Fruit fly (Drosophila melanogaster) whole organism, embryonic: ENCODE data around the gene CG2076.

Experiments
- Ada2b ChIP-seq: fragments of 200-800 bp; sonication (Bioruptor generic); IDR thresholded peaks from 2 replicates; pipeline ENCODE4 v1.3.6; 2022; ENCODE audit warnings: missing biosample characterization, missing genetic modification characterization
- Aef1 ChIP-seq: fragments of 200-800 bp; sonication (Bioruptor generic); IDR thresholded peaks from 3 replicates; pipeline ENCODE4 v1.3.6; 2022; ENCODE audit warnings: missing biosample characterization, missing genetic modification characterization
- Antp ChIP-seq: fragments of 200-800 bp; sonication (Bioruptor generic); optimal IDR thresholded peaks from 3 replicates; lab custom pipeline; 2016; ENCODE audit warnings: missing biosample characterization, missing genetic modification characterization
- Atf6 ChIP-seq: fragments of 200-800 bp; sonication (Bioruptor generic); IDR thresholded peaks from 2 replicates; pipeline ENCODE4 v1.3.6; 2022; ENCODE audit warnings: missing biosample characterization, missing genetic modification characterization
- CG10959 ChIP-seq: fragments of 200-800 bp; sonication (Bioruptor generic); IDR thresholded peaks from 2 replicates; pipeline ENCODE4 v1.3.6; 2022; ENCODE audit warnings: missing biosample characterization, missing genetic modification characterization
- CG15696 ChIP-seq: fragments of 200-800 bp; sonication (Bioruptor generic); optimal IDR thresholded peaks from 2 replicates; lab custom pipeline; 2019; ENCODE audit warnings: missing biosample characterization, mild to moderate bottlenecking, missing genetic modification characterization, moderate library complexity
- CG16863 ChIP-seq: fragments of 200-800 bp; sonication (Bioruptor generic); optimal IDR thresholded peaks from 3 replicates; lab custom pipeline; 2016; ENCODE audit warnings: missing biosample characterization, missing genetic modification characterization
- CG18599 ChIP-seq: fragments of 200-800 bp; sonication (Bioruptor generic); optimal IDR thresholded peaks from 3 replicates; lab custom pipeline; 2017; ENCODE audit warnings: missing biosample characterization, missing genetic modification characterization, mild to moderate bottlenecking, moderate library complexity, missing genetic modification reagents
- CG31365 ChIP-seq: fragments of 200-800 bp; sonication (Bioruptor generic); optimal IDR thresholded peaks from 2 replicates; lab custom pipeline; 2018; ENCODE audit warnings: missing biosample characterization, mild to moderate bottlenecking, missing genetic modification characterization
- CG32772 ChIP-seq: fragments of 200-800 bp; sonication (Bioruptor generic); IDR thresholded peaks from 2 replicates; pipeline ENCODE4 v1.3.6; 2022; ENCODE audit warnings: missing biosample characterization, missing genetic modification characterization
- CG4617 ChIP-seq: fragments of 200-800 bp; sonication (Bioruptor generic); optimal IDR thresholded peaks from 3 replicates; lab custom pipeline; 2016; ENCODE audit warnings: missing biosample characterization, missing genetic modification characterization, borderline replicate concordance
- CG4730 ChIP-seq: fragments of 200-800 bp; sonication (Bioruptor generic); IDR thresholded peaks from 2 replicates; pipeline ENCODE4 v1.3.6; 2022; ENCODE audit warnings: missing biosample characterization, missing genetic modification characterization
- CG6175 ChIP-seq: fragments of 200-800 bp; sonication (Bioruptor generic); IDR thresholded peaks from 3 replicates; pipeline ENCODE4 v1.3.6; 2022; ENCODE audit warnings: missing biosample characterization, missing genetic modification characterization
- Dfd ChIP-seq, 2 experiments: fragments of >200 bp; optimal IDR thresholded peaks; 2 replicates each; lab custom pipeline; 2017; ENCODE audit warnings: missing biosample characterization in 2 of 2, missing genetic modification characterization in 2 of 2
- Fer3 ChIP-seq: fragments of 200-800 bp; sonication (Bioruptor generic); optimal IDR thresholded peaks from 2 replicates; lab custom pipeline; 2018; ENCODE audit warnings: missing biosample characterization, mild to moderate bottlenecking, missing genetic modification characterization, moderate library complexity
- H2.0 ChIP-seq: fragments of 200-800 bp; sonication (Bioruptor generic); IDR thresholded peaks from 2 replicates; pipeline ENCODE4 v1.3.6; 2022; ENCODE audit warnings: missing biosample characterization, missing genetic modification characterization
- HmgZ ChIP-seq: fragments of 200-800 bp; sonication (Bioruptor generic); optimal IDR thresholded peaks from 2 replicates; lab custom pipeline; 2018; ENCODE audit warnings: missing biosample characterization, mild to moderate bottlenecking, missing genetic modification characterization
- Hr39 ChIP-seq: fragments of >200 bp; optimal IDR thresholded peaks from 2 replicates; lab custom pipeline; 2017
- MBD-R2 ChIP-seq: fragments of 200-800 bp; sonication (Bioruptor generic); IDR thresholded peaks from 2 replicates; pipeline ENCODE4 v1.3.6; 2022; ENCODE audit warnings: missing biosample characterization, missing genetic modification characterization
- Med ChIP-seq: fragments of 200-800 bp; sonication (Bioruptor generic); peaks from one replicate; lab custom pipeline; 2016; ENCODE audit warnings: missing biosample characterization, missing genetic modification characterization, mild to moderate bottlenecking, inconsistent platforms, moderate library complexity
- Mrtf ChIP-seq: fragments of 200-800 bp; sonication (Bioruptor generic); IDR thresholded peaks from 3 replicates; pipeline ENCODE4 v1.3.6; 2022; ENCODE audit warnings: missing biosample characterization, missing genetic modification characterization
- Myb ChIP-seq: fragments of 200-800 bp; sonication (Bioruptor generic); optimal IDR thresholded peaks from 2 replicates; lab custom pipeline; 2016; ENCODE audit warnings: missing biosample characterization, missing genetic modification characterization
- NC2α ChIP-seq: fragments of 200-800 bp; sonication (Bioruptor generic); optimal IDR thresholded peaks from 2 replicates; lab custom pipeline; 2016; ENCODE audit warnings: missing biosample characterization, missing genetic modification characterization
- Neu2 ChIP-seq: fragments of 200-800 bp; sonication (Bioruptor generic); optimal IDR thresholded peaks from 3 replicates; lab custom pipeline; 2016; ENCODE audit warnings: missing biosample characterization, missing genetic modification characterization, borderline replicate concordance
- Oli ChIP-seq: fragments of 200-800 bp; sonication (Bioruptor generic); optimal IDR thresholded peaks from 2 replicates; lab custom pipeline; 2018; ENCODE audit warnings: missing biosample characterization, mild to moderate bottlenecking, missing genetic modification characterization, moderate library complexity
- Ptx1 ChIP-seq: fragments of 200-800 bp; sonication (Bioruptor generic); IDR thresholded peaks from 2 replicates; pipeline ENCODE4 v1.3.6; 2022; ENCODE audit warnings: missing biosample characterization, missing genetic modification characterization
- Scr ChIP-seq: fragments of 200-800 bp; sonication (Bioruptor generic); IDR thresholded peaks from 2 replicates; pipeline ENCODE4 v1.3.6; 2022; ENCODE audit warnings: missing biosample characterization, missing genetic modification characterization; ENCODE audit not compliant: partially characterized antibody
- Sin3A ChIP-seq: fragments of >200 bp; optimal IDR thresholded peaks from 2 replicates; lab custom pipeline; 2018
- Sry-δ ChIP-seq: fragments of 200-800 bp; sonication (Bioruptor generic); optimal IDR thresholded peaks from 2 replicates; lab custom pipeline; 2016; ENCODE audit warnings: missing biosample characterization, missing genetic modification characterization
- Tbp ChIP-seq: fragments of >200 bp; optimal IDR thresholded peaks from 2 replicates; lab custom pipeline; 2018; ENCODE audit warnings: missing biosample characterization, missing genetic modification characterization
- YL-1 ChIP-seq: fragments of 200-800 bp; sonication (Bioruptor generic); optimal IDR thresholded peaks from 3 replicates; lab custom pipeline; 2017; ENCODE audit warnings: missing biosample characterization, mild to moderate bottlenecking, missing genetic modification characterization
- amos ChIP-seq: fragments of 200-800 bp; sonication (Bioruptor generic); IDR thresholded peaks from 2 replicates; pipeline ENCODE4 v1.3.6; 2022; ENCODE audit warnings: missing biosample characterization, missing genetic modification characterization; ENCODE audit not compliant: partially characterized antibody
- ara ChIP-seq: fragments of 200-800 bp; sonication (Bioruptor generic); IDR thresholded peaks from 2 replicates; pipeline ENCODE4 v1.3.6; 2022; ENCODE audit warnings: missing biosample characterization, missing genetic modification characterization
- btn ChIP-seq: fragments of 200-800 bp; sonication (Bioruptor generic); optimal IDR thresholded peaks from 2 replicates; lab custom pipeline; 2016; ENCODE audit warnings: missing biosample characterization, missing genetic modification characterization
- crol ChIP-seq: fragments of 200-800 bp; sonication (Bioruptor generic); IDR thresholded peaks from 2 replicates; pipeline ENCODE4 v1.3.6; 2022; ENCODE audit warnings: missing biosample characterization, missing genetic modification characterization
- dpn ChIP-seq, 2 experiments: fragments of 200-800 bp; sonication (Bioruptor generic); optimal IDR thresholded peaks; 3 replicates each; lab custom pipeline; 2016; ENCODE audit warnings: missing biosample characterization in 2 of 2, missing genetic modification characterization in 2 of 2
- dysf ChIP-seq: fragments of 200-800 bp; sonication (Bioruptor generic); IDR thresholded peaks from 3 replicates; pipeline ENCODE4 v1.3.6; 2022; ENCODE audit warnings: missing biosample characterization, missing genetic modification characterization
- gsb ChIP-seq: fragments of 200-800 bp; sonication (Bioruptor generic); IDR thresholded peaks from 2 replicates; pipeline ENCODE4 v1.3.6; 2022; ENCODE audit warnings: missing biosample characterization, missing genetic modification characterization
- ind ChIP-seq: fragments of 200-800 bp; sonication (Bioruptor generic); optimal IDR thresholded peaks from 3 replicates; lab custom pipeline; 2016; ENCODE audit warnings: missing biosample characterization, missing genetic modification characterization
- jumu ChIP-seq: fragments of 200-800 bp; sonication (Bioruptor generic); optimal IDR thresholded peaks from 3 replicates; lab custom pipeline; 2016; ENCODE audit warnings: missing biosample characterization, missing genetic modification characterization
- nerfin-1 ChIP-seq: fragments of 200-800 bp; sonication (Bioruptor generic); optimal IDR thresholded peaks from 3 replicates; lab custom pipeline; 2019; ENCODE audit warnings: missing biosample characterization, mild to moderate bottlenecking, missing genetic modification characterization, moderate library complexity
- nmo ChIP-seq: fragments of 200-800 bp; sonication (Bioruptor generic); optimal IDR thresholded peaks from 2 replicates; lab custom pipeline; 2018; ENCODE audit warnings: missing biosample characterization, mild to moderate bottlenecking, missing genetic modification characterization, moderate library complexity
- repo ChIP-seq: fragments of 200-800 bp; sonication (Bioruptor generic); optimal IDR thresholded peaks from 2 replicates; lab custom pipeline; 2016; ENCODE audit warnings: missing biosample characterization, missing genetic modification characterization
- run ChIP-seq: fragments of 200-800 bp; sonication (Bioruptor generic); optimal IDR thresholded peaks from 3 replicates; lab custom pipeline; 2018; ENCODE audit warnings: missing biosample characterization, mild to moderate bottlenecking, missing genetic modification characterization
- sens ChIP-seq: fragments of 200-800 bp; sonication (Bioruptor generic); peaks from one replicate; lab custom pipeline; 2016; ENCODE audit warnings: missing biosample characterization, missing genetic modification characterization
- sna ChIP-seq: fragments of 200-800 bp; sonication (Bioruptor generic); IDR thresholded peaks from 2 replicates; pipeline ENCODE4 v1.3.6; 2022; ENCODE audit warnings: missing biosample characterization, missing genetic modification characterization; ENCODE audit not compliant: partially characterized antibody
- sqz ChIP-seq: fragments of 200-800 bp; sonication (Bioruptor generic); optimal IDR thresholded peaks from 3 replicates; lab custom pipeline; 2018; ENCODE audit warnings: missing biosample characterization, mild to moderate bottlenecking, missing genetic modification characterization
- vvl ChIP-seq: fragments of 200-800 bp; sonication (Bioruptor generic); IDR thresholded peaks from 2 replicates; pipeline ENCODE4 v1.3.6; 2022; ENCODE audit warnings: missing biosample characterization, missing genetic modification characterization
- wek ChIP-seq: fragments of 200-800 bp; sonication (Bioruptor generic); optimal IDR thresholded peaks from 3 replicates; lab custom pipeline; 2018; ENCODE audit warnings: missing biosample characterization, mild to moderate bottlenecking, missing genetic modification characterization, moderate library complexity

CG2076 gene

DNA sequence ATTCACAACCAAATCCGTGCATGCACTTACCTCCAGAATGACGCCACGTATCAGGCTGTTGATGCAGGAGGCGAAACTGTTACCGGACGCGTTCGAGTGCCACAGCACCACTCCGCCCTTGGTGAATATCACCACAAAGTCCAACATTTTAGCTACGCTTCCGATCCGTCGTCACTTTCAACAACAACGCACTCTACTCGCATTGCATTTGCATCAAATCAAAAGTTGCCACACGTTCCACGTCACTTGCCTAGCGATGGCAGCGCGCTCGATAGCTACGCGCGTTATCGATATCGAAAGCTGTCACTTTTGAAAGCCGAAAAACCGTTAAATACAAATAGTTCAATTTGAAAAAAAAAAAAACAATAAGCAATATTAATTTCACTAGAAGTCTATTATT, 38.8 kb downstream of the CG2076 start, which contains the start of gene SrpRalpha (continued):
- TF ChIP-seq ara (no peak), CG15696 (tag; lab: Kevin White, UChicago) (no peak), Mrtf (GFP tag; lab: Robert Waterston, UW) (no peak), amos (GFP tag; lab: Robert Waterston, UW) (peak; percentile 28; the same call in 1 of the 2 replicates), Neu2 (GFP tag; lab: Kevin White, UChicago) (no peak), CG4617 (GFP tag; lab: Kevin White, UChicago) (no peak), CG4730 (no peak), CG6175 (GFP tag; lab: Robert Waterston, UW) (no peak), Tbp (GFP tag; lab: Kevin White, UChicago) (no peak), Hr39 (lab: Kevin White, UChicago) (no peak), Antp (GFP tag; lab: Kevin White, UChicago) (no peak), crol (GFP tag; lab: Robert Waterston, UW) (no peak), sna (GFP tag; lab: Robert Waterston, UW) (0 out of 2 replicates have a peak, but pooled peaks have one; percentile 16), CG10959 (GFP tag; lab: Robert Waterston, UW) (no peak), YL-1 (GFP tag; lab: Kevin White, UChicago) (peak; percentile 79), ind (no peak), CG18599 (GFP tag; lab: Kevin White, UChicago) (no peak), wek (GFP tag; lab: Kevin White, UChicago) (no peak)
- TF ChIP-seq, all 482 proteins: peak for 38

dm6 chrX:11132312-11132711, 42.3 kb downstream of the CG2076 start, which contains the start of gene CG44385:
Gene CG44385, minus strand, starts transcription at chrX:11132412.
- no peak for TF ChIP-seq Scr (GFP tag; lab: Robert Waterston, UW)
- no peak for TF ChIP-seq Ptx1
- TF ChIP-seq btn, result no peak
- no peak for TF ChIP-seq run (tag; lab: Kevin White, UChicago)
- no peak for TF ChIP-seq repo (GFP tag; lab: Kevin White, UChicago)
- no peak for TF ChIP-seq Fer3 (tag; lab: Kevin White, UChicago)
- TF ChIP-seq Atf6, result no peak
- no peak for TF ChIP-seq vvl (GFP tag; lab: Robert Waterston, UW)
- no peak for TF ChIP-seq Ada2b (GFP tag; lab: Robert Waterston, UW)
- no peak for TF ChIP-seq HmgZ (tag; lab: Kevin White, UChicago)
- TF ChIP-seq, all 482 proteins: peak for 0

- TF ChIP-seq H2.0 (GFP tag; lab: Robert Waterston, UW), result 0 out of 2 replicates have a peak, but pooled peaks have one; percentile 12
- no peak for TF ChIP-seq NC2α (GFP tag; lab: Kevin White, UChicago)
- TF ChIP-seq sens (GFP tag; lab: Kevin White, UChicago), result peak; percentile 66
- no peak for TF ChIP-seq dpn (GFP tag; optimal IDR thresholded peaks at IDR 0.05; lab: Kevin White, UChicago)
- TF ChIP-seq nerfin-1, result peak; percentile 95
- peak in 1 of 2 experiments; percentile 54 for TF ChIP-seq Dfd (GFP tag; optimal IDR thresholded peaks at IDR 0.05; lab: Kevin White, UChicago)
- no peak for TF ChIP-seq gsb
- no peak for TF ChIP-seq Sin3A
- peak; percentile 31; the same call in 2 of the 3 replicates for TF ChIP-seq Aef1 (GFP tag; lab: Robert Waterston, UW)
- TF ChIP-seq CG31365 (tag; lab: Kevin White, UChicago), result peak; percentile 93
- no peak for TF ChIP-seq Oli (tag; lab: Kevin White, UChicago)
- 0 out of 3 replicates have a peak, but pooled peaks have one; percentile 11 for TF ChIP-seq dysf (GFP tag; lab: Robert Waterston, UW)
- TF ChIP-seq CG16863 (GFP tag; lab: Kevin White, UChicago), result peak; percentile 10
- TF ChIP-seq CG32772, result peak; percentile 81
- TF ChIP-seq nmo (GFP tag; lab: Kevin White, UChicago), result peak; percentile 38
- TF ChIP-seq sqz (GFP tag; lab: Kevin White, UChicago), result peak; percentile 92
- TF ChIP-seq MBD-R2 (GFP tag; lab: Robert Waterston, UW), result peak; percentile 26; the same call in 1 of the 2 replicates
- TF ChIP-seq Sry-δ, result no peak
- peak; percentile 68 for TF ChIP-seq Med (GFP tag; lab: Kevin White, UChicago)
- peak; percentile 73 for TF ChIP-seq Myb (GFP tag; lab: Kevin White, UChicago)
- TF ChIP-seq jumu (GFP tag; lab: Kevin White, UChicago), result peak; percentile 23
These were observed 46.0 kb downstream of the CG2076 start for dm6 chrX:11135840-11136586.
